Fruit fly (Drosophila melanogaster) whole organism, embryonic: ENCODE measurements around the gene PolA1.

Source experiments
- CG10274 ChIP-seq: fragments of 200-800 bp; sonication (Bioruptor generic); optimal IDR thresholded peaks from 3 replicates; lab custom pipeline; 2017; ENCODE audit warnings: missing biosample characterization, mild to moderate bottlenecking, missing genetic modification characterization
- CG10431 ChIP-seq: fragments of 200-800 bp; sonication (Bioruptor generic); optimal IDR thresholded peaks from 3 replicates; lab custom pipeline; 2018; ENCODE audit warnings: missing biosample characterization, mild to moderate bottlenecking, missing genetic modification characterization
- CG10654 ChIP-seq: fragments of 200-800 bp; sonication (Bioruptor generic); optimal IDR thresholded peaks from 2 replicates; lab custom pipeline; 2016; ENCODE audit warnings: missing biosample characterization, missing genetic modification characterization
- CG12071 ChIP-seq: fragments of 200-800 bp; sonication (Bioruptor generic); optimal IDR thresholded peaks from 3 replicates; lab custom pipeline; 2018; ENCODE audit warnings: missing biosample characterization, mild to moderate bottlenecking, missing genetic modification characterization
- CG12769 ChIP-seq: fragments of 200-800 bp; sonication (Bioruptor generic); optimal IDR thresholded peaks from 2 replicates; lab custom pipeline; 2019; ENCODE audit warnings: missing biosample characterization, mild to moderate bottlenecking, missing genetic modification characterization, moderate library complexity
- CG13123 ChIP-seq: fragments of 200-800 bp; sonication (Bioruptor generic); optimal IDR thresholded peaks from 2 replicates; lab custom pipeline; 2016; ENCODE audit warnings: missing biosample characterization, missing genetic modification characterization
- CG14050 ChIP-seq: fragments of 200-800 bp; sonication (Bioruptor generic); IDR thresholded peaks from 3 replicates; pipeline ENCODE4 v1.3.6; 2022; ENCODE audit warnings: missing biosample characterization, missing genetic modification characterization
- CG15514 ChIP-seq: fragments of 200-800 bp; sonication (Bioruptor generic); optimal IDR thresholded peaks from 3 replicates; lab custom pipeline; 2017; ENCODE audit warnings: missing biosample characterization, missing genetic modification characterization, mild to moderate bottlenecking, moderate library complexity, missing genetic modification reagents
- CG17361 ChIP-seq: fragments of 200-800 bp; sonication (Bioruptor generic); IDR thresholded peaks from 3 replicates; pipeline ENCODE4 v1.3.6; 2022; ENCODE audit warnings: missing biosample characterization, missing genetic modification characterization
- CG18619 ChIP-seq: fragments of 200-800 bp; sonication (Bioruptor generic); optimal IDR thresholded peaks from 3 replicates; lab custom pipeline; 2017; ENCODE audit warnings: missing biosample characterization, mild to moderate bottlenecking, missing genetic modification characterization
- CG2116 ChIP-seq: fragments of 200-800 bp; sonication (Bioruptor generic); optimal IDR thresholded peaks from 3 replicates; lab custom pipeline; 2018; ENCODE audit warnings: missing biosample characterization, mild to moderate bottlenecking, missing genetic modification characterization
- CG2712 ChIP-seq: fragments of 200-800 bp; optimal IDR thresholded peaks from 3 replicates; lab custom pipeline; 2019; ENCODE audit warnings: missing biosample characterization, mild to moderate bottlenecking, missing genetic modification characterization, moderate library complexity
- CG2875 ChIP-seq: fragments of 200-800 bp; sonication (Bioruptor generic); optimal IDR thresholded peaks from 2 replicates; lab custom pipeline; 2017; ENCODE audit warnings: missing biosample characterization, mild to moderate bottlenecking, missing genetic modification characterization, missing genetic modification reagents
- CG3065 ChIP-seq: fragments of 200-800 bp; sonication (Bioruptor generic); optimal IDR thresholded peaks from 2 replicates; lab custom pipeline; 2016; ENCODE audit warnings: missing biosample characterization, missing genetic modification characterization
- CG4282 ChIP-seq: fragments of 200-800 bp; sonication (Bioruptor generic); optimal IDR thresholded peaks from 2 replicates; lab custom pipeline; 2016; ENCODE audit warnings: missing biosample characterization, missing genetic modification characterization
- CG4707 ChIP-seq: fragments of 200-800 bp; sonication (Bioruptor generic); optimal IDR thresholded peaks from 2 replicates; lab custom pipeline; 2018; ENCODE audit warnings: missing biosample characterization, mild to moderate bottlenecking, missing genetic modification characterization, moderate library complexity
- CG6683 ChIP-seq: fragments of 200-800 bp; sonication (Bioruptor generic); optimal IDR thresholded peaks from 2 replicates; lab custom pipeline; 2017; ENCODE audit warnings: missing biosample characterization, mild to moderate bottlenecking, missing genetic modification characterization, missing genetic modification reagents
- CG6765 ChIP-seq: fragments of 200-800 bp; sonication (Bioruptor generic); optimal IDR thresholded peaks from 3 replicates; lab custom pipeline; 2017; ENCODE audit warnings: missing biosample characterization, mild to moderate bottlenecking, missing genetic modification characterization
- CG6854 ChIP-seq: fragments of 200-800 bp; sonication (Bioruptor generic); optimal IDR thresholded peaks from 3 replicates; lab custom pipeline; 2017; ENCODE audit warnings: missing biosample characterization, mild to moderate bottlenecking, missing genetic modification characterization
- CG7963 ChIP-seq: fragments of 200-800 bp; sonication (Bioruptor generic); IDR thresholded peaks from 3 replicates; pipeline ENCODE4 v1.3.6; 2022; ENCODE audit warnings: missing biosample characterization, missing genetic modification characterization; ENCODE audit not compliant: partially characterized antibody
- CG8359 ChIP-seq: fragments of 200-800 bp; sonication (Bioruptor generic); optimal IDR thresholded peaks from 2 replicates; lab custom pipeline; 2017; ENCODE audit warnings: missing biosample characterization, mild to moderate bottlenecking, missing genetic modification characterization, borderline replicate concordance
- CG8924 ChIP-seq: fragments of 200-800 bp; optimal IDR thresholded peaks from 3 replicates; lab custom pipeline; 2019; ENCODE audit warnings: missing biosample characterization, mild to moderate bottlenecking, missing genetic modification characterization, moderate library complexity
- Chrac-16 ChIP-seq: fragments of 200-800 bp; sonication (Bioruptor generic); optimal IDR thresholded peaks from 3 replicates; lab custom pipeline; 2016; ENCODE audit warnings: missing biosample characterization, missing genetic modification characterization
- Drgx ChIP-seq: fragments of 200-800 bp; sonication (Bioruptor generic); IDR thresholded peaks from 2 replicates; pipeline ENCODE4 v1.3.6; 2022; ENCODE audit warnings: missing biosample characterization, missing genetic modification characterization
- Ets65A ChIP-seq: fragments of 200-800 bp; sonication (Bioruptor generic); peaks from one replicate; lab custom pipeline; 2016; ENCODE audit warnings: missing biosample characterization, missing genetic modification characterization
- Fer1 ChIP-seq: fragments of 200-800 bp; sonication (Bioruptor generic); optimal IDR thresholded peaks from 2 replicates; lab custom pipeline; 2017; ENCODE audit warnings: missing biosample characterization, mild to moderate bottlenecking, missing genetic modification characterization
- Gsc ChIP-seq: fragments of 200-800 bp; sonication (Bioruptor generic); IDR thresholded peaks from 2 replicates; pipeline ENCODE4 v1.3.6; 2022; ENCODE audit warnings: missing biosample characterization, missing genetic modification characterization
- HmgD ChIP-seq: fragments of 200-800 bp; sonication (Bioruptor generic); optimal IDR thresholded peaks from 3 replicates; lab custom pipeline; 2016; ENCODE audit warnings: missing biosample characterization, missing genetic modification characterization
- Hr51 ChIP-seq, 2 experiments: fragments of 200-800 bp; sonication (Bioruptor generic); optimal IDR thresholded peaks; 2 replicates in 1 of 2; 3 replicates in 1 of 2; lab custom pipeline; 2016 to 2018; ENCODE audit warnings: missing biosample characterization in 2 of 2, missing genetic modification characterization in 2 of 2, mild to moderate bottlenecking in 1 of 2, moderate library complexity in 1 of 2
- Mrtf ChIP-seq: fragments of 200-800 bp; sonication (Bioruptor generic); IDR thresholded peaks from 3 replicates; pipeline ENCODE4 v1.3.6; 2022; ENCODE audit warnings: missing biosample characterization, missing genetic modification characterization
- Sin3A ChIP-seq: fragments of >200 bp; optimal IDR thresholded peaks from 2 replicates; lab custom pipeline; 2018
- Sry-δ ChIP-seq: fragments of 200-800 bp; sonication (Bioruptor generic); optimal IDR thresholded peaks from 2 replicates; lab custom pipeline; 2016; ENCODE audit warnings: missing biosample characterization, missing genetic modification characterization
- Vsx1 ChIP-seq: fragments of 200-800 bp; sonication (Bioruptor generic); optimal IDR thresholded peaks from 2 replicates; lab custom pipeline; 2017; ENCODE audit warnings: missing biosample characterization, mild to moderate bottlenecking, missing genetic modification characterization, missing genetic modification reagents
- ara ChIP-seq: fragments of 200-800 bp; sonication (Bioruptor generic); IDR thresholded peaks from 2 replicates; pipeline ENCODE4 v1.3.6; 2022; ENCODE audit warnings: missing biosample characterization, missing genetic modification characterization
- cato ChIP-seq: fragments of 200-800 bp; sonication (Bioruptor generic); optimal IDR thresholded peaks from 2 replicates; lab custom pipeline; 2016; ENCODE audit warnings: missing biosample characterization, missing genetic modification characterization, borderline replicate concordance
- crp ChIP-seq, 2 experiments: fragments of 200-800 bp; sonication (Bioruptor generic); optimal IDR thresholded peaks; 2 replicates in 1 of 2; 3 replicates in 1 of 2; lab custom pipeline; 2017; ENCODE audit warnings: missing biosample characterization in 2 of 2, missing genetic modification characterization in 2 of 2, mild to moderate bottlenecking in 1 of 2, moderate library complexity in 1 of 2
- disco-r ChIP-seq: fragments of 200-800 bp; sonication (Bioruptor generic); optimal IDR thresholded peaks from 2 replicates; lab custom pipeline; 2016; ENCODE audit warnings: missing biosample characterization, missing genetic modification characterization
- esg ChIP-seq: fragments of 200-800 bp; sonication (Bioruptor generic); conservative IDR thresholded peaks from 2 replicates; pipeline ENCODE4 v1.3.6; 2022; ENCODE audit warnings: missing biosample characterization, missing genetic modification characterization
- ind ChIP-seq: fragments of 200-800 bp; sonication (Bioruptor generic); optimal IDR thresholded peaks from 3 replicates; lab custom pipeline; 2016; ENCODE audit warnings: missing biosample characterization, missing genetic modification characterization
- insv ChIP-seq, 2 experiments: fragments of 200-800 bp; sonication (Bioruptor generic); optimal IDR thresholded peaks; 3 replicates each; lab custom pipeline; 2016 to 2018; ENCODE audit warnings: missing biosample characterization in 2 of 2, missing genetic modification characterization in 2 of 2
- jigr1 ChIP-seq: fragments of 200-800 bp; sonication (Bioruptor generic); IDR thresholded peaks from 3 replicates; pipeline ENCODE4 v1.3.6; 2022; ENCODE audit warnings: missing biosample characterization, missing genetic modification characterization
- klu ChIP-seq: fragments of 200-800 bp; sonication (Bioruptor generic); IDR thresholded peaks from 2 replicates; pipeline ENCODE4 v1.3.6; 2022; ENCODE audit warnings: missing biosample characterization, missing genetic modification characterization
- pb ChIP-seq: fragments of 200-800 bp; sonication (Bioruptor generic); optimal IDR thresholded peaks from 3 replicates; lab custom pipeline; 2016; ENCODE audit warnings: missing biosample characterization, missing genetic modification characterization
- psq ChIP-seq: fragments of 200-800 bp; sonication (Bioruptor generic); optimal IDR thresholded peaks from 2 replicates; lab custom pipeline; 2017; ENCODE audit warnings: missing biosample characterization, missing genetic modification characterization
- ro ChIP-seq: fragments of 200-800 bp; sonication (Bioruptor generic); IDR thresholded peaks from 2 replicates; pipeline ENCODE4 v1.3.6; 2022; ENCODE audit warnings: missing biosample characterization, missing genetic modification characterization
- sc ChIP-seq, 3 experiments: fragments of >200 bp in 2 of 3; fragments of 200-800 bp in 1 of 3; sonication (Bioruptor generic) in 1 of 3; optimal IDR thresholded peaks; 2 replicates in 2 of 3; 3 replicates in 1 of 3; lab custom pipeline; 2017; ENCODE audit warnings: mild to moderate bottlenecking in 1 of 3, missing biosample characterization in 1 of 3, missing genetic modification characterization in 1 of 3, missing genetic modification reagents in 1 of 3
- schlank ChIP-seq: fragments of 200-800 bp; sonication (Bioruptor generic); optimal IDR thresholded peaks from 2 replicates; lab custom pipeline; 2018; ENCODE audit warnings: missing biosample characterization, mild to moderate bottlenecking, missing genetic modification characterization
- sens-2 ChIP-seq: fragments of 200-800 bp; sonication (Bioruptor generic); IDR thresholded peaks from 2 replicates; pipeline ENCODE4 v1.3.6; 2022; ENCODE audit warnings: missing biosample characterization, missing genetic modification characterization
- sima ChIP-seq: fragments of 200-800 bp; sonication (Bioruptor generic); optimal IDR thresholded peaks from 2 replicates; lab custom pipeline; 2016; ENCODE audit warnings: missing biosample characterization, missing genetic modification characterization
- vvl ChIP-seq: fragments of 200-800 bp; sonication (Bioruptor generic); IDR thresholded peaks from 2 replicates; pipeline ENCODE4 v1.3.6; 2022; ENCODE audit warnings: missing biosample characterization, missing genetic modification characterization
- z ChIP-seq: fragments of 200-800 bp; sonication (Bioruptor generic); IDR thresholded peaks from 3 replicates; pipeline ENCODE4 v1.3.6; 2022; ENCODE audit warnings: missing biosample characterization, missing genetic modification characterization

PolA1 gene

DNA sequence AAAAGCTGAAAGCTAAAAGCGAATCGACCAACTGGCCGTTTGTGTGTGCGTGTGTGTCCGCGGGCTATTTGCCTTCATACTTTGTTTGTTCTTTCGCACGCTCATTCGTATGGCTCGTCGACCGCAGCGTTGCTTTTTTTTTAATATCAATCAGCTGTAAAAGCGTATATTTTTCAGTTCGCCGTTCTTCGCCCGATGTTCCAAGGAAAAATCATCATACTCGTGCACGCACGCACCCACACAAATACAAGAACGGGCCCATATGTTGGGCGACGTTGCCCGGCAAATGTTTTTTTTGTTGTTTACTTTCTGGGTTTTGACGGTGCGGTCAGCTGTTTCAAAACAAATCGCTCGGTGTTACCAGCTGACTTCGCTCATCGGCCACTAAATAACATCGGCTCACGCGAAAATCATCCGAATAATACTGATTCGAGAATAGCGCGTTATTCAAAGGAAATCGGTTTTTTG is 10.9 kb downstream of the PolA1 start, which contains the start of gene E2f1 (continued):
- TF ChIP-seq CG6854, result no peak
- TF ChIP-seq insv (GFP tag; optimal IDR thresholded peaks at IDR 0.05; lab: Kevin White, UChicago), result peak in 1 of 2 experiments; percentile 81
- TF ChIP-seq Hr51 (GFP tag; optimal IDR thresholded peaks at IDR 0.05; lab: Kevin White, UChicago), result peak in 1 of 2 experiments; percentile 2
- TF ChIP-seq CG2116 (GFP tag; lab: Kevin White, UChicago), result peak; percentile 77
- no peak for TF ChIP-seq Vsx1 (GFP tag; lab: Kevin White, UChicago)
- TF ChIP-seq CG8359, result no peak
- no peak for TF ChIP-seq CG12071
- TF ChIP-seq sima, result no peak
- TF ChIP-seq schlank, result no peak
- TF ChIP-seq CG14050 (GFP tag; lab: Robert Waterston, UW), result no peak
- TF ChIP-seq CG10274 (GFP tag; lab: Kevin White, UChicago), result no peak
- TF ChIP-seq CG6683 (GFP tag; lab: Kevin White, UChicago), result no peak
- no peak for TF ChIP-seq CG4707 (GFP tag; lab: Kevin White, UChicago)
- TF ChIP-seq CG7963 (GFP tag; lab: Robert Waterston, UW), result 0 out of 3 replicates have a peak, but pooled peaks have one; percentile 7
- TF ChIP-seq sens-2, result no peak
- TF ChIP-seq z (GFP tag; lab: Robert Waterston, UW), result no peak
- no peak for TF ChIP-seq vvl (GFP tag; lab: Robert Waterston, UW)
- peak; percentile 15; the same call in 1 of the 2 replicates for TF ChIP-seq Drgx (GFP tag; lab: Robert Waterston, UW)
- no peak for TF ChIP-seq ro
- peak; percentile 27 for TF ChIP-seq CG12769
- peak; percentile 63 to 99 for TF ChIP-seq crp (GFP tag; optimal IDR thresholded peaks at IDR 0.05; lab: Kevin White, UChicago)
- peak; percentile 41 for TF ChIP-seq Sin3A (lab: Kevin White, UChicago)
- no peak for TF ChIP-seq cato (GFP tag; lab: Kevin White, UChicago)
- no peak for TF ChIP-seq Mrtf (GFP tag; lab: Robert Waterston, UW)
- TF ChIP-seq CG18619, result no peak
- TF ChIP-seq CG4282 (GFP tag; lab: Kevin White, UChicago), result no peak
- no peak for TF ChIP-seq klu (GFP tag; lab: Robert Waterston, UW)
- peak; percentile 13 for TF ChIP-seq psq (GFP tag; lab: Kevin White, UChicago)
- no peak for TF ChIP-seq jigr1 (GFP tag; lab: Robert Waterston, UW)
- TF ChIP-seq ind, result no peak
- TF ChIP-seq HmgD, result no peak
- no peak for TF ChIP-seq esg (GFP tag; lab: Robert Waterston, UW)
- no peak for TF ChIP-seq Fer1 (GFP tag; lab: Kevin White, UChicago)
- TF ChIP-seq CG2875 (GFP tag; lab: Kevin White, UChicago), result no peak
- no peak for TF ChIP-seq CG17361 (GFP tag; lab: Robert Waterston, UW)
- no peak for TF ChIP-seq sc (optimal IDR thresholded peaks at IDR 0.05; lab: Kevin White, UChicago)
- TF ChIP-seq sc (GFP tag; optimal IDR thresholded peaks at IDR 0.05; lab: Kevin White, UChicago), result no peak
- TF ChIP-seq CG10654, result no peak
- no peak for TF ChIP-seq pb (GFP tag; lab: Kevin White, UChicago)
- TF ChIP-seq ara (GFP tag; lab: Robert Waterston, UW), result no peak
- TF ChIP-seq CG13123 (GFP tag; lab: Kevin White, UChicago), result no peak
- TF ChIP-seq Ets65A (GFP tag; lab: Kevin White, UChicago), result no peak
- TF ChIP-seq CG15514, result peak; percentile 75
- no peak for TF ChIP-seq CG3065 (GFP tag; lab: Kevin White, UChicago)
- no peak for TF ChIP-seq CG10431
- no peak for TF ChIP-seq Chrac-16 (GFP tag; lab: Kevin White, UChicago)
- TF ChIP-seq CG2712, result peak; percentile 36
- TF ChIP-seq Gsc (GFP tag; lab: Robert Waterston, UW), result no peak
- no peak for TF ChIP-seq CG6765 (GFP tag; lab: Kevin White, UChicago)
- peak; percentile 68 for TF ChIP-seq Sry-δ
- peak; percentile 18 for TF ChIP-seq CG8924
- no peak for TF ChIP-seq disco-r (GFP tag; lab: Kevin White, UChicago)
